Worm (Caenorhabditis elegans) whole organism, L4 larva: Measurements from ENCODE around the gene ttr-41.
A peak's percentile ranks its signal among the peaks of the same experiment; 100 is the strongest.

ENCODE experiments used
- D1046.2 ChIP-seq: fragments of 200-800 bp; sonication (Bioruptor generic); IDR thresholded peaks from 2 replicates; pipeline ENCODE4 v1.3.6; 2022; ENCODE audit warnings: missing genetic modification characterization, missing compliant biosample characterization
- F44E2.7 ChIP-seq: fragments of 200-800 bp; sonication (Bioruptor generic); IDR thresholded peaks from 2 replicates; pipeline ENCODE4 v2.1.2; 2022; ENCODE audit warnings: missing genetic modification characterization, missing compliant biosample characterization
- T20F7.1 ChIP-seq: fragments of 200-800 bp; sonication (Bioruptor generic); optimal IDR thresholded peaks from 2 replicates; lab custom pipeline; 2018; ENCODE audit warnings: mild to moderate bottlenecking, missing genetic modification characterization, missing compliant biosample characterization
- Y75B8A.6 ChIP-seq: fragments of 200-800 bp; sonication (Bioruptor generic); IDR thresholded peaks from 2 replicates; pipeline ENCODE4 v1.3.6; 2022; ENCODE audit warnings: missing genetic modification reagents, missing genetic modification characterization, missing compliant biosample characterization
- ama-1 ChIP-seq: fragments of 150-350 bp; optimal IDR thresholded peaks from 2 replicates; lab custom pipeline; 2014; ENCODE audit warnings: inconsistent platforms, mixed read lengths
- ceh-20 ChIP-seq: fragments of 200-800 bp; sonication (Bioruptor generic); IDR thresholded peaks from 2 replicates; pipeline ENCODE4 v1.3.6; 2022; ENCODE audit warnings: missing genetic modification reagents, missing genetic modification characterization, missing compliant biosample characterization
- ceh-44 ChIP-seq: fragments of 200-800 bp; sonication (Bioruptor generic); IDR thresholded peaks from 2 replicates; pipeline ENCODE4 v1.3.6; 2022; ENCODE audit warnings: missing genetic modification reagents, missing genetic modification characterization, missing compliant biosample characterization
- ceh-82 ChIP-seq: sonication (generic microtip); optimal IDR thresholded peaks from 2 replicates; lab custom pipeline; 2017; ENCODE audit warnings: missing biosample characterization, missing genetic modification characterization
- cey-2 ChIP-seq: sonication (generic microtip); optimal IDR thresholded peaks from 3 replicates; lab custom pipeline; 2017; ENCODE audit warnings: missing genetic modification characterization, mild to moderate bottlenecking, missing compliant biosample characterization, antibody characterized with exemption, borderline replicate concordance; ENCODE audit not compliant: insufficient read depth
- daf-12 ChIP-seq: fragments of 150-350 bp; optimal IDR thresholded peaks from 2 replicates; lab custom pipeline; 2014; ENCODE audit warnings: missing biosample characterization, missing genetic modification reagents, missing genetic modification characterization
- daf-16 ChIP-seq, 3 experiments: sonication (generic microtip); optimal IDR thresholded peaks; 2 replicates each; lab custom pipeline; 2016 to 2017; ENCODE audit warnings: missing genetic modification characterization in 3 of 3, missing genetic modification reagents in 3 of 3, mild to moderate bottlenecking in 2 of 3, missing compliant biosample characterization in 2 of 3, missing biosample characterization in 1 of 3, moderate library complexity in 1 of 3
- daf-19 ChIP-seq: fragments of 200-800 bp; sonication (Bioruptor generic); conservative IDR thresholded peaks from 2 replicates; pipeline ENCODE4 v1.3.6; 2022; ENCODE audit warnings: missing genetic modification characterization, missing compliant biosample characterization
- dmd-6 ChIP-seq: fragments of 200-800 bp; sonication (Bioruptor generic); IDR thresholded peaks from 2 replicates; pipeline ENCODE4 v1.3.6; 2022; ENCODE audit warnings: missing genetic modification reagents, missing genetic modification characterization, missing compliant biosample characterization
- dpl-1 ChIP-seq: fragments of 150-350 bp; optimal IDR thresholded peaks from 2 replicates; lab custom pipeline; 2014; ENCODE audit warnings: missing biosample characterization, missing genetic modification reagents, missing genetic modification characterization
- dve-1 ChIP-seq: sonication (generic microtip); optimal IDR thresholded peaks from 2 replicates; lab custom pipeline; 2017; ENCODE audit warnings: antibody characterized with exemption, mild to moderate bottlenecking, missing genetic modification characterization, missing compliant biosample characterization; ENCODE audit not compliant: insufficient read depth
- egl-27 ChIP-seq: sonication (generic microtip); optimal IDR thresholded peaks from 3 replicates; lab custom pipeline; 2017; ENCODE audit warnings: missing biosample characterization, missing genetic modification reagents, missing genetic modification characterization
- fkh-10 ChIP-seq: fragments of 150-350 bp; optimal IDR thresholded peaks from 2 replicates; lab custom pipeline; 2014; ENCODE audit warnings: missing biosample characterization, missing genetic modification reagents, missing genetic modification characterization
- fos-1 ChIP-seq: fragments of 150-350 bp; optimal IDR thresholded peaks from 2 replicates; lab custom pipeline; 2014; ENCODE audit warnings: missing biosample characterization, missing genetic modification characterization
- gei-8 ChIP-seq: fragments of 200-800 bp; sonication (Bioruptor generic); optimal IDR thresholded peaks from 2 replicates; lab custom pipeline; 2018; ENCODE audit warnings: mild to moderate bottlenecking, missing genetic modification characterization, missing compliant biosample characterization
- hif-1 ChIP-seq, 2 experiments: sonication (generic microtip); optimal IDR thresholded peaks; 2 replicates each; lab custom pipeline; 2016 to 2017; ENCODE audit warnings: missing compliant biosample characterization in 2 of 2, missing genetic modification characterization in 2 of 2, missing genetic modification reagents in 2 of 2, missing genotype in 2 of 2, mild to moderate bottlenecking in 1 of 2
- hlh-11 ChIP-seq: fragments of 200-800 bp; sonication (Bioruptor generic); optimal IDR thresholded peaks from 2 replicates; lab custom pipeline; 2018; ENCODE audit warnings: mild to moderate bottlenecking, missing genetic modification characterization, missing compliant biosample characterization
- hlh-30 ChIP-seq: sonication (generic microtip); optimal IDR thresholded peaks from 2 replicates; lab custom pipeline; 2017; ENCODE audit warnings: antibody characterized with exemption, mild to moderate bottlenecking, missing genetic modification characterization, missing compliant biosample characterization; ENCODE audit not compliant: insufficient read depth
- jun-1 ChIP-seq: fragments of 150-350 bp; optimal IDR thresholded peaks from 2 replicates; lab custom pipeline; 2014; ENCODE audit warnings: missing biosample characterization, missing genetic modification reagents, missing genetic modification characterization
- lin-1 ChIP-seq: fragments of 200-800 bp; sonication (Bioruptor generic); IDR thresholded peaks from 2 replicates; pipeline ENCODE4 v1.3.6; 2022; ENCODE audit warnings: missing genetic modification reagents, missing genetic modification characterization, missing compliant biosample characterization
- lin-13 ChIP-seq: fragments of 150-350 bp; optimal IDR thresholded peaks from 2 replicates; lab custom pipeline; 2014; ENCODE audit warnings: missing biosample characterization, missing genetic modification reagents, missing genetic modification characterization
- lsy-2 ChIP-seq, 2 experiments: fragments of 150-350 bp in 1 of 2; sonication (generic microtip) in 1 of 2; optimal IDR thresholded peaks; 2 replicates each; lab custom pipeline; 2014 to 2017; ENCODE audit warnings: missing biosample characterization in 2 of 2, missing genetic modification characterization in 2 of 2
- madf-5 ChIP-seq, 2 experiments: fragments of 200-800 bp; sonication (Bioruptor generic); IDR thresholded peaks; 2 replicates each; pipeline ENCODE4 v1.3.6; 2022; ENCODE audit warnings: missing compliant biosample characterization in 2 of 2, missing genetic modification characterization in 2 of 2
- mdl-1 ChIP-seq, 2 experiments: fragments of 150-350 bp in 1 of 2; sonication (generic microtip) in 1 of 2; optimal IDR thresholded peaks; 2 replicates each; lab custom pipeline; 2014 to 2017; ENCODE audit warnings: missing biosample characterization in 2 of 2, missing genetic modification characterization in 2 of 2
- mdt-29 ChIP-seq: fragments of 200-800 bp; sonication (Bioruptor generic); IDR thresholded peaks from 2 replicates; pipeline ENCODE4 v1.3.6; 2022; ENCODE audit warnings: missing genetic modification reagents, missing genetic modification characterization, missing compliant biosample characterization
- mep-1 ChIP-seq: fragments of 150-350 bp; sonication (generic microtip); optimal IDR thresholded peaks from 3 replicates; lab custom pipeline; 2014; ENCODE audit warnings: missing biosample characterization, missing genetic modification characterization
- mxl-3 ChIP-seq: fragments of 200-800 bp; sonication (Bioruptor generic); optimal IDR thresholded peaks from 2 replicates; lab custom pipeline; 2018; ENCODE audit warnings: mild to moderate bottlenecking, missing genetic modification characterization, missing compliant biosample characterization
- nhr-102 ChIP-seq: sonication (generic microtip); optimal IDR thresholded peaks from 2 replicates; lab custom pipeline; 2016; ENCODE audit warnings: mild to moderate bottlenecking, missing genetic modification characterization, moderate library complexity, missing compliant biosample characterization
- nhr-11 ChIP-seq: fragments of 150-350 bp; optimal IDR thresholded peaks from 2 replicates; lab custom pipeline; 2014; ENCODE audit warnings: missing biosample characterization, missing genetic modification characterization
- nhr-25 ChIP-seq: sonication (generic microtip); optimal IDR thresholded peaks from 2 replicates; lab custom pipeline; 2017; ENCODE audit warnings: missing genetic modification characterization, mild to moderate bottlenecking, missing compliant biosample characterization, antibody characterized with exemption, moderate library complexity, borderline replicate concordance; ENCODE audit not compliant: insufficient read depth
- nhr-28 ChIP-seq: fragments of 150-350 bp; optimal IDR thresholded peaks from 2 replicates; lab custom pipeline; 2014; ENCODE audit warnings: missing biosample characterization, missing genetic modification characterization
- nhr-6 ChIP-seq: fragments of 150-350 bp; optimal IDR thresholded peaks from 2 replicates; lab custom pipeline; 2014; ENCODE audit warnings: missing biosample characterization, missing genetic modification characterization
- nhr-77 ChIP-seq: fragments of 150-350 bp; optimal IDR thresholded peaks from 2 replicates; lab custom pipeline; 2014; ENCODE audit warnings: missing biosample characterization, missing genetic modification characterization
- php-3 ChIP-seq: fragments of 200-800 bp; sonication (Bioruptor generic); IDR thresholded peaks from 2 replicates; pipeline ENCODE4 v1.3.6; 2022; ENCODE audit warnings: missing genetic modification reagents, missing genetic modification characterization, missing compliant biosample characterization
- skn-1 ChIP-seq: fragments of 150-350 bp; optimal IDR thresholded peaks from 2 replicates; lab custom pipeline; 2014; ENCODE audit warnings: missing biosample characterization, missing genetic modification characterization
- spr-1 ChIP-seq: sonication (generic microtip); optimal IDR thresholded peaks from 2 replicates; lab custom pipeline; 2016; ENCODE audit warnings: mild to moderate bottlenecking, missing genetic modification characterization, missing compliant biosample characterization
- tra-1 ChIP-seq: fragments of 200-800 bp; sonication (Bioruptor generic); IDR thresholded peaks from 2 replicates; pipeline ENCODE4 v1.3.6; 2022; ENCODE audit warnings: missing genetic modification reagents, missing genetic modification characterization, missing compliant biosample characterization
- unc-62 ChIP-seq, 3 experiments: fragments of 150-350 bp in 1 of 3; sonication (generic microtip); optimal IDR thresholded peaks in 2 of 3; peaks in 1 of 3; 1 replicate in 1 of 3; 2 replicates in 2 of 3; lab custom pipeline; 2014 to 2017; ENCODE audit warnings: missing biosample characterization in 3 of 3, missing genetic modification characterization in 3 of 3, missing genetic modification reagents in 3 of 3, missing genotype in 1 of 3
- ztf-7 ChIP-seq: fragments of 150-350 bp; optimal IDR thresholded peaks from 2 replicates; lab custom pipeline; 2014; ENCODE audit warnings: missing biosample characterization, missing genetic modification characterization

The ttr-41 gene

ce11 chrII:4734477-4734876 lies 6.8 kb upstream of the ttr-41 start:
- TF ChIP-seq dve-1 = no peak
- peak; percentile 56 for TF ChIP-seq nhr-25 (tag; lab: Kevin White, UChicago)
- peak; percentile 48 for TF ChIP-seq nhr-28 (tag; lab: Kevin White, UChicago)

- TF ChIP-seq egl-27 (tag; lab: Kevin White, UChicago) (no peak), gei-8 (GFP tag; lab: Kevin White, UChicago) (no peak), Y75B8A.6 (no peak), madf-5 (GFP tag; IDR thresholded peaks at IDR 0.05; lab: Robert Waterston, UW) (no peak), lin-13 (GFP tag; lab: Kevin White, UChicago) (no peak), nhr-6 (tag; lab: Kevin White, UChicago) (no peak), nhr-25 (tag; lab: Kevin White, UChicago) (no peak), php-3 (no peak), ceh-82 (tag; lab: Kevin White, UChicago) (no peak), fkh-10 (no peak), ztf-7 (tag; lab: Kevin White, UChicago) (no peak), nhr-102 (tag; lab: Kevin White, UChicago) (no peak)
These were observed 6.2 kb upstream of the ttr-41 start, which contains the start of gene F41C3.11 for ce11 chrII:4733848-4734247. Gene F41C3.11 (minus strand): TSS chrII:4733948.

- TF ChIP-seq skn-1 (tag; lab: Kevin White, UChicago) (no peak), D1046.2 (no peak), ama-1 (lab: Kevin White, UChicago) (no peak), ceh-44 (GFP tag; lab: Robert Waterston, UW) (no peak), F44E2.7 (no peak), mdt-29 (GFP tag; lab: Robert Waterston, UW) (no peak), spr-1 (tag; lab: Kevin White, UChicago) (no peak), lsy-2 (tag; optimal IDR thresholded peaks at IDR 0.05; lab: Kevin White, UChicago) (no peak), T20F7.1 (no peak), ztf-7 (tag; lab: Kevin White, UChicago) (no peak), dve-1 (no peak), fos-1 (tag; lab: Kevin White, UChicago) (no peak)
These were observed 2.1 kb upstream of the ttr-41 start, which contains the start of gene F41C3.7 for ce11 chrII:4729733-4730132. Gene F41C3.7 (plus strand): TSS chrII:4730033.

ce11 chrII:4728687-4729086 lies 1.0 kb upstream of the ttr-41 start:
- TF ChIP-seq php-3 (peak; percentile 50; the same call in 1 of the 2 replicates), nhr-28 (tag; lab: Kevin White, UChicago) (peak; percentile 95), hif-1 (tag; optimal IDR thresholded peaks at IDR 0.05; lab: Kevin White, UChicago) (peak; percentile 58 to 96), hlh-30 (tag; lab: Kevin White, UChicago) (peak; percentile 31), mxl-3 (GFP tag; lab: Kevin White, UChicago) (peak; percentile 44), hlh-11 (tag; lab: Kevin White, UChicago) (peak; percentile 91), nhr-11 (peak; percentile 62), dve-1 (peak; percentile 92), ceh-20 (GFP tag; lab: Robert Waterston, UW) (no peak), spr-1 (tag; lab: Kevin White, UChicago) (peak; percentile 34), mep-1 (tag; lab: Kevin White, UChicago) (peak; percentile 18), daf-19 (GFP tag; lab: Robert Waterston, UW) (no peak), cey-2 (tag; lab: Kevin White, UChicago) (peak; percentile 7), tra-1 (GFP tag; lab: Robert Waterston, UW) (peak; percentile 86), dpl-1 (GFP tag; lab: Kevin White, UChicago) (peak; percentile 0), nhr-6 (tag; lab: Kevin White, UChicago) (peak; percentile 49), unc-62 (GFP tag; optimal IDR thresholded peaks at IDR 0.05 in 1 of 2; lab: Kevin White, UChicago) (no peak), unc-62 (tag; optimal IDR thresholded peaks at IDR 0.05; lab: Kevin White, UChicago) (no peak), nhr-77 (tag; lab: Kevin White, UChicago) (peak; percentile 92), nhr-102 (tag; lab: Kevin White, UChicago) (peak; percentile 14), T20F7.1 (peak; percentile 33), lin-1 (GFP tag; lab: Robert Waterston, UW) (peak; percentile 73), mdl-1 (tag; optimal IDR thresholded peaks at IDR 0.05; lab: Kevin White, UChicago) (peak in 1 of 2 experiments; percentile 47), jun-1 (tag; lab: Kevin White, UChicago) (no peak), dmd-6 (GFP tag; lab: Robert Waterston, UW) (peak; percentile 89), daf-16 (GFP tag; optimal IDR thresholded peaks at IDR 0.05; lab: Kevin White, UChicago) (peak; percentile 66 to 95), daf-16 (tag; optimal IDR thresholded peaks at IDR 0.05; lab: Kevin White, UChicago) (peak; percentile 99), daf-12 (tag; lab: Kevin White, UChicago) (no peak)
